Worm (Caenorhabditis elegans) whole organism, young adult: ENCODE data around the gene ZK1290.13.

Experiments
- B0035.1 ChIP-seq: sonication (generic microtip); optimal IDR thresholded peaks from 2 replicates; lab custom pipeline; 2016; ENCODE audit warnings: missing genetic modification characterization, mild to moderate bottlenecking, missing compliant biosample characterization, missing genotype, missing genetic modification reagents
- bed-2 ChIP-seq: fragments of 200-800 bp; sonication (Bioruptor generic); IDR thresholded peaks from 2 replicates; pipeline ENCODE4 v1.3.6; 2022; ENCODE audit warnings: missing genetic modification reagents, missing genetic modification characterization, missing compliant biosample characterization
- lin-35 ChIP-seq, 3 experiments: fragments of 150-350 bp in 2 of 3; sonication (generic microtip) in 1 of 3; optimal IDR thresholded peaks; 2 replicates each; lab custom pipeline; 2014 to 2018; ENCODE audit warnings: missing biosample characterization in 3 of 3, missing genetic modification characterization in 3 of 3, missing genetic modification reagents in 3 of 3
- nfya-1 ChIP-seq: sonication (generic microtip); optimal IDR thresholded peaks from 2 replicates; lab custom pipeline; 2017; ENCODE audit warnings: antibody characterized with exemption, missing compliant biosample characterization, missing genetic modification characterization, borderline replicate concordance; ENCODE audit not compliant: insufficient read depth
- unc-62 ChIP-seq: fragments of 150-350 bp; optimal IDR thresholded peaks from 2 replicates; lab custom pipeline; 2014; ENCODE audit warnings: missing biosample characterization, missing genetic modification reagents, missing genetic modification characterization

ce11 chrII:7523281-7523680 lies 11.5 kb upstream of the ZK1290.13 start, which contains the start of gene ZK1290.15:
- TF ChIP-seq B0035.1 (tag; lab: Kevin White, UChicago) (no peak), lin-35 (GFP tag; optimal IDR thresholded peaks at IDR 0.05; lab: Kevin White, UChicago) (no peak), unc-62 (GFP tag; lab: Kevin White, UChicago) (no peak), bed-2 (GFP tag; lab: Robert Waterston, UW) (no peak), nfya-1 (tag; lab: Kevin White, UChicago) (no peak)
